Fruit fly (Drosophila melanogaster) whole organism, pupa: Measurements from ENCODE around the gene CG8004.

Experiments
- CG10348 ChIP-seq: fragments of 200-800 bp; sonication (Bioruptor generic); IDR thresholded peaks from 2 replicates; pipeline ENCODE4 v1.3.6; 2022; ENCODE audit warnings: missing biosample characterization, missing genetic modification characterization
- CG12605 ChIP-seq: fragments of 200-800 bp; sonication (Bioruptor generic); IDR thresholded peaks from 2 replicates; pipeline ENCODE4 v1.3.6; 2022; ENCODE audit warnings: missing biosample characterization, missing genetic modification characterization
- CG13204 ChIP-seq: fragments of 200-800 bp; sonication (Bioruptor generic); optimal IDR thresholded peaks from 2 replicates; lab custom pipeline; 2018; ENCODE audit warnings: missing biosample characterization, mild to moderate bottlenecking, missing genetic modification characterization, moderate library complexity
- CG14655 ChIP-seq: fragments of 200-800 bp; sonication (Bioruptor generic); optimal IDR thresholded peaks from 3 replicates; lab custom pipeline; 2017; ENCODE audit warnings: mild to moderate bottlenecking, missing biosample characterization, missing genetic modification reagents, missing genetic modification characterization
- CG15710 ChIP-seq: fragments of 200-800 bp; sonication (Bioruptor generic); optimal IDR thresholded peaks from 2 replicates; lab custom pipeline; 2018; ENCODE audit warnings: missing biosample characterization, mild to moderate bottlenecking, missing genetic modification characterization, moderate library complexity
- CG17806 ChIP-seq: fragments of 200-800 bp; sonication (Bioruptor generic); optimal IDR thresholded peaks from 2 replicates; lab custom pipeline; 2018; ENCODE audit warnings: missing biosample characterization, mild to moderate bottlenecking, missing genetic modification characterization, moderate library complexity
- CG32121 ChIP-seq: fragments of 200-800 bp; sonication (Bioruptor generic); IDR thresholded peaks from 2 replicates; pipeline ENCODE4 v1.3.6; 2022; ENCODE audit warnings: missing biosample characterization, missing genetic modification characterization
- CG34367 ChIP-seq: fragments of 200-800 bp; sonication (Bioruptor generic); optimal IDR thresholded peaks from 2 replicates; lab custom pipeline; 2018; ENCODE audit warnings: missing biosample characterization, mild to moderate bottlenecking, missing genetic modification characterization
- CG4496 ChIP-seq: fragments of 200-800 bp; sonication (Bioruptor generic); IDR thresholded peaks from 3 replicates; pipeline ENCODE4 v1.3.6; 2022; ENCODE audit warnings: missing biosample characterization, missing genetic modification characterization
- CG8159 ChIP-seq: fragments of 200-800 bp; sonication (Bioruptor generic); optimal IDR thresholded peaks from 3 replicates; lab custom pipeline; 2018; ENCODE audit warnings: missing biosample characterization, mild to moderate bottlenecking, missing genetic modification characterization, moderate library complexity
- CG8301 ChIP-seq: fragments of 200-800 bp; sonication (Bioruptor generic); optimal IDR thresholded peaks from 2 replicates; lab custom pipeline; 2018; ENCODE audit warnings: missing biosample characterization, mild to moderate bottlenecking, missing genetic modification characterization
- CG9948 ChIP-seq: fragments of 200-800 bp; sonication (Bioruptor generic); optimal IDR thresholded peaks from 2 replicates; lab custom pipeline; 2018; ENCODE audit warnings: missing biosample characterization, mild to moderate bottlenecking, missing genetic modification characterization, moderate library complexity
- D1 ChIP-seq: fragments of 200-800 bp; sonication (Bioruptor generic); optimal IDR thresholded peaks from 2 replicates; lab custom pipeline; 2018; ENCODE audit warnings: missing biosample characterization, mild to moderate bottlenecking, missing genetic modification characterization, moderate library complexity
- EcR ChIP-seq: fragments of 200-800 bp; sonication (Bioruptor generic); optimal IDR thresholded peaks from 3 replicates; lab custom pipeline; 2019; ENCODE audit warnings: missing biosample characterization, missing genetic modification characterization, mild to moderate bottlenecking, moderate library complexity, missing genetic modification reagents
- Ets98B ChIP-seq: fragments of 200-800 bp; sonication (Bioruptor generic); IDR thresholded peaks from 2 replicates; pipeline ENCODE4 v1.3.6; 2022; ENCODE audit warnings: missing biosample characterization, missing genetic modification characterization
- Pif1A ChIP-seq: fragments of 200-800 bp; sonication (Bioruptor generic); optimal IDR thresholded peaks from 3 replicates; lab custom pipeline; 2016; ENCODE audit warnings: missing biosample characterization, missing genetic modification characterization
- Pif1B ChIP-seq: fragments of 200-800 bp; sonication (Bioruptor generic); optimal IDR thresholded peaks from 3 replicates; lab custom pipeline; 2016; ENCODE audit warnings: missing biosample characterization, missing genetic modification characterization
- Snoo ChIP-seq: fragments of 200-800 bp; sonication (Bioruptor generic); optimal IDR thresholded peaks from 3 replicates; lab custom pipeline; 2017; ENCODE audit warnings: missing biosample characterization, mild to moderate bottlenecking, missing genetic modification characterization, inconsistent platforms
- fd96Ca ChIP-seq: fragments of 200-800 bp; sonication (Bioruptor generic); IDR thresholded peaks from 3 replicates; pipeline ENCODE4 v1.3.6; 2022; ENCODE audit warnings: missing biosample characterization, missing genetic modification characterization
- gl ChIP-seq: fragments of 200-800 bp; sonication (Bioruptor generic); optimal IDR thresholded peaks from 2 replicates; lab custom pipeline; 2018; ENCODE audit warnings: missing biosample characterization, mild to moderate bottlenecking, missing genetic modification characterization

Gene CG8004

dm6 chr3L:19939024-19939423 lies 10.7 kb upstream of the CG8004 start, which contains the start of gene Ac76E:
Ac76E (plus strand) TSS chr3L:19939287.
- TF ChIP-seq Ets98B (GFP tag; lab: Robert Waterston, UW) (peak; percentile 30; the same call in 1 of the 2 replicates), CG12605 (GFP tag; lab: Robert Waterston, UW) (peak; percentile 52), CG17806 (tag; lab: Kevin White, UChicago) (no peak), CG32121 (GFP tag; lab: Robert Waterston, UW) (peak; percentile 16; the same call in 1 of the 2 replicates), CG9948 (tag; lab: Kevin White, UChicago) (no peak), CG34367 (tag; lab: Kevin White, UChicago) (no peak)

dm6 chr3L:19932917-19933316 lies 4.6 kb upstream of the CG8004 start:
- TF ChIP-seq CG12605 (GFP tag; lab: Robert Waterston, UW) (peak; percentile 62), gl (tag; lab: Kevin White, UChicago) (no peak), Ets98B (GFP tag; lab: Robert Waterston, UW) (peak; percentile 53), fd96Ca (GFP tag; lab: Robert Waterston, UW) (0 out of 3 replicates have a peak, but pooled peaks have one; percentile 10), CG34367 (tag; lab: Kevin White, UChicago) (no peak), CG32121 (GFP tag; lab: Robert Waterston, UW) (peak; percentile 26; the same call in 1 of the 2 replicates), Pif1A (GFP tag; lab: Kevin White, UChicago) (peak; percentile 35)

DNA sequence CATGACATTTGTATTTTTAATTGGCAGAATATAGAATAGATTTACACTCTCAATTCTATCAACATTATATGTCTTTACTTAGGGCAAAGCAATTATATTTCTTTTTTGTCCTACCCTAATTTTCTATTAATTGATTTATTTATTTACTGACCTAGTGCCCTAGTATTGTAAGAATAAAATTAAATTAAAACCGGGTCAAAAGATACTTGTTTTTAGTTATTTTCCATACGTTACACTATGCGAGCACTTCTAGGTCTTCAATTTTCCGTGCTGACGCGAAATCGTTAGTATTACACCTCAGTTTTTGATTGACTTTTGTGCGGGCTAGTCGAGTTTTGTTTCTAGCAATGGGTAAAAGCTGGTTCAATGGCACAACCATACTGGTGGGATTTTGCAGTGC lies 3.1 kb upstream of the CG8004 start, which contains the start of gene CG46462:
Gene CG46462, plus strand, starts transcription at position 301 of the 400 bp plus-strand sequence.
- TF ChIP-seq Pif1A (GFP tag; lab: Kevin White, UChicago) (no peak), Snoo (tag; lab: Kevin White, UChicago) (no peak), gl (tag; lab: Kevin White, UChicago) (no peak), D1 (tag; lab: Kevin White, UChicago) (no peak), CG10348 (GFP tag; lab: Robert Waterston, UW) (no peak), CG34367 (tag; lab: Kevin White, UChicago) (no peak), CG32121 (GFP tag; lab: Robert Waterston, UW) (no peak), CG15710 (no peak), fd96Ca (GFP tag; lab: Robert Waterston, UW) (no peak), CG8301 (tag; lab: Kevin White, UChicago) (no peak), CG4496 (GFP tag; lab: Robert Waterston, UW) (no peak)

DNA sequence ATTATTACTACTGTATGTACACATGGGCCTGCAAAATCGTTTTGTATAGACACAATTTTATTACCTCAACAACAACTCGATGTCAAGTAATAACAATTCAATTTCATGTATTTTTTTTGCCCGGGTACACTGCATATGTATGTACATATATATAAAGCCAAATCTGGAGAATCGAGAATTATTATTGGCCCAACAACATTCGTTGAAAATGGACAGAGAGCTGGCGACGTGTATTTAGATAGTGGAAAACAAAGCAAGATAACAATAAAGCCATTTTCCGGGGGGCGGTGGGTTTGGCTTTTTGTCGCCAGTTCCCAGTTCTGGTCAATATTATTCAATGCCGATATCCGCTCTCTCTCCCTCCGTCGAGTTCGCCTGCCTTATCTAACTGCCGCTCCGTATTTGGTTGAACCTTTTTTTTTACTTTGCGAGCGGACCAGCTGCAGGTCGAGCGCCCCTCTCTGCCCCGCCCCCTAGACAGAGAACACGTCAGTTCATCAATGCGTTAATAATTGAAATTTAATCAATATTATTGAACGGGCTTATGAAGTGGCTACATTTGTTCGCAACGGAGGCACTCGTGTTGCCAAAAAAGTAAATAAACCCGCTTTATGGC lies 1.5 kb upstream of the CG8004 start:
- TF ChIP-seq Snoo (tag; lab: Kevin White, UChicago) (no peak), CG34367 (tag; lab: Kevin White, UChicago) (no peak), fd96Ca (GFP tag; lab: Robert Waterston, UW) (no peak), CG8301 (tag; lab: Kevin White, UChicago) (no peak), CG13204 (GFP tag; lab: Kevin White, UChicago) (no peak), CG17806 (tag; lab: Kevin White, UChicago) (no peak), CG12605 (GFP tag; lab: Robert Waterston, UW) (no peak), CG4496 (GFP tag; lab: Robert Waterston, UW) (no peak), D1 (tag; lab: Kevin White, UChicago) (no peak), Pif1A (GFP tag; lab: Kevin White, UChicago) (no peak), CG14655 (no peak), EcR (GFP tag; lab: Kevin White, UChicago) (no peak)

DNA sequence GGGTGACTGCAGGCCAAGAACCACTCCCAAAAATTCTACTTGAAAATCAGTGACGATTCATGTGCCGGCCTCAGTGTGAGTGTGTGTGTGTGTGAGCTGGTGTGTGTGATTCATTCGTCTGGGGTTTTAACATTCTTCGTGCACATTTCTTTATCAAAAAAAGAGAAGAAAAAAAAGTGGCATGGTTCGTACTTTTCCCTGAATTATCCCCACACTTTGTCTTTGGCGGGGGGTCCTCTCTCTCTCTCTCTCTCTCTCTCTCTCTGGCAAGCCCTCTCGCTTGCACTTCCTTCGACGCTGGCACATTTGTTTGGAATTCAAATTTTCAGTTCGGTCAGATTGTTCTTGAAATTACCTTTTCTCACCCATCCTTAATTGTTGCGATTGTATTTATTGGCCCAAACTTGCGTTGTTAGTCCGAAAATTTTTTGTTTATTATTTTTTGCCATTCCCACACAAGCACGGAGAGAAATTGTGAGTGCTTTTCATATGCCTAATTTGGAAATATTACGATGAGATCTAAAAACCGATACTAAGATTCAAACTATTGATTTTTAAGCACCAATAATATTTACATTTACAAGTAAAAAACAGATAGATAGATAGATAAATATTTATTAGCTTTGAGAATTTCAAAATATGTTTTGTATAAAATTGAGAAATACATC lies 877 bp upstream of the CG8004 start:
- TF ChIP-seq Snoo (tag; lab: Kevin White, UChicago) (peak; percentile 16), CG12605 (GFP tag; lab: Robert Waterston, UW) (peak; percentile 77), Ets98B (GFP tag; lab: Robert Waterston, UW) (peak; percentile 60), fd96Ca (GFP tag; lab: Robert Waterston, UW) (0 out of 3 replicates have a peak, but pooled peaks have one; percentile 8), CG8159 (tag; lab: Kevin White, UChicago) (peak; percentile 5), Pif1B (GFP tag; lab: Kevin White, UChicago) (no peak), CG32121 (GFP tag; lab: Robert Waterston, UW) (peak; percentile 53; the same call in 1 of the 2 replicates), CG34367 (tag; lab: Kevin White, UChicago) (no peak), CG4496 (GFP tag; lab: Robert Waterston, UW) (no peak; the same call in 1 of the 3 replicates), CG14655 (no peak), CG13204 (GFP tag; lab: Kevin White, UChicago) (no peak), CG8301 (tag; lab: Kevin White, UChicago) (peak; percentile 7)

dm6 chr3L:19924771-19925304 lies 3.5 kb downstream of the CG8004 start, which contains the start of gene Grasp65:
Grasp65 (plus strand) TSS chr3L:19924943.
- TF ChIP-seq CG8301 (tag; lab: Kevin White, UChicago) (no peak), CG4496 (GFP tag; lab: Robert Waterston, UW) (peak; percentile 54; the same call in 1 of the 3 replicates)
- TF ChIP-seq, all 21 proteins: peak for 1
